Fruit fly (Drosophila melanogaster): ENCODE measurements around the gene CG33303.
A peak's percentile ranks its signal among the peaks of the same experiment; 100 is the strongest.

DNA sequence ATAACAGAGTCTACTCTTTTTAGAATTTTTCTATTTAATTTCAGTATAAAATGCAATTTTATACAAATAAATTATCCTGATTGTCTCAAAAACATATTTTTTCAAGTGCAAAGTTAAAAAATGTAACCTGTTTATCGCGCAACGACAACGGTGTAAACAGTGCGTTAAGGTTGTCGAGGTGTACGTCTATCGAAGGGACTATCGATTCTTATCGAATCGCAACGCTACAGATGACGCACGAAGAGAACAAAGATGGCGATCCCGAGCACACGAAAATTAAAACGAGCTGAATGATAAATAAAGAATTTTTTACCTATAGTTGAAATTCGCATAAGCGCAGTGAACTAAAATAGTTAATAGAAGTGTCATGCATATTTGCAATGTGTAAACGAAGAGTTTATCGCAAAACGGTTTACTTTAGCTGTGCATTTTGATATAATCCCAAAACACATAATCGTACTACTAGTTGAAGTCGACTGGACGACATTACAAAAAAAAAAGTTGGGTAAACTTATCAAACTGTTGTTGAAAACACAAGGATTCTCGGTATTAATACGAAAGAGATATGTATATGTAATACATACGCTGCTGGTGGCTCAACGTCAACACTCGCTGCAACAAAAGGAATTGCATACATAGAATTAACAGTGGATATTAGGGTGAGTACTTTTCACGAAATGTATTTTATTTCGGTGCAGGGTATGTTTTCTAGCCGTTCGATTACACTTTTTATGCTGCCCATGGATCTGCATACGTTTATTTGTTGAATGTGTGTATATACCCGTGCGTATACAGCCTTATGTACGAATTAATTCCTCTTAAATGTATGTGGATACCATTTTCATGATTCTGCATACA, 12.5 kb upstream of the CG33303 start, which contains the start of gene da:
- TF ChIP-seq ci (GFP tag; IDR thresholded peaks at IDR 0.05) (peak; percentile 81; the same call in 2 of the 3 replicates), crol (GFP tag; IDR thresholded peaks at IDR 0.05) (no peak), Rfx (GFP tag; IDR thresholded peaks at IDR 0.05) (peak; percentile 75)

Measured in whole organism, embryonic.